Fruit fly (Drosophila melanogaster) whole organism, prepupa: ENCODE results near the gene CG18284.
A peak's percentile ranks its signal among the peaks of the same experiment; 100 is the strongest.

Experiments used
- Blimp-1 ChIP-seq: fragments of 200-800 bp; sonication (Bioruptor generic); optimal IDR thresholded peaks from 3 replicates; lab custom pipeline; 2017; ENCODE audit warnings: missing biosample characterization, missing genetic modification characterization, mild to moderate bottlenecking, moderate library complexity, missing genetic modification reagents
- CG10669 ChIP-seq: fragments of 200-800 bp; sonication (Bioruptor generic); optimal IDR thresholded peaks from 3 replicates; lab custom pipeline; 2018; ENCODE audit warnings: missing biosample characterization, mild to moderate bottlenecking, missing genetic modification characterization, moderate library complexity
- CG11294 ChIP-seq: fragments of 200-800 bp; sonication (Bioruptor generic); IDR thresholded peaks from 2 replicates; pipeline ENCODE4 v1.3.6; 2022; ENCODE audit warnings: missing biosample characterization, missing genetic modification characterization
- CG11762 ChIP-seq: fragments of 200-800 bp; sonication (Bioruptor generic); optimal IDR thresholded peaks from 3 replicates; lab custom pipeline; 2016; ENCODE audit warnings: missing biosample characterization, missing genetic modification characterization; ENCODE audit not compliant: insufficient read depth
- CG11902 ChIP-seq: fragments of 200-800 bp; sonication (Bioruptor generic); optimal IDR thresholded peaks from 3 replicates; lab custom pipeline; 2016; ENCODE audit warnings: missing biosample characterization, missing genetic modification characterization
- CG16779 ChIP-seq: fragments of 200-800 bp; sonication (Bioruptor generic); optimal IDR thresholded peaks from 3 replicates; lab custom pipeline; 2017; ENCODE audit warnings: missing biosample characterization, mild to moderate bottlenecking, missing genetic modification characterization
- CG3032 ChIP-seq: fragments of 200-800 bp; optimal IDR thresholded peaks from 2 replicates; lab custom pipeline; 2019; ENCODE audit warnings: missing biosample characterization, mild to moderate bottlenecking, missing genetic modification characterization, moderate library complexity
- CG31627 ChIP-seq: fragments of 200-800 bp; sonication (Bioruptor generic); optimal IDR thresholded peaks from 3 replicates; lab custom pipeline; 2016; ENCODE audit warnings: missing biosample characterization, missing genetic modification characterization
- CG34406 ChIP-seq: fragments of 200-800 bp; sonication (Bioruptor generic); optimal IDR thresholded peaks from 3 replicates; lab custom pipeline; 2016; ENCODE audit warnings: missing biosample characterization, missing genetic modification characterization
- CG3919 ChIP-seq: fragments of 200-800 bp; sonication (Bioruptor generic); optimal IDR thresholded peaks from 3 replicates; lab custom pipeline; 2016; ENCODE audit warnings: missing biosample characterization, missing genetic modification characterization
- CG4318 ChIP-seq: fragments of 200-800 bp; sonication (Bioruptor generic); optimal IDR thresholded peaks from 3 replicates; lab custom pipeline; 2017; ENCODE audit warnings: missing biosample characterization, mild to moderate bottlenecking, missing genetic modification characterization
- CG6808 ChIP-seq: fragments of 200-800 bp; sonication (Bioruptor generic); optimal IDR thresholded peaks from 3 replicates; lab custom pipeline; 2017; ENCODE audit warnings: missing biosample characterization, missing genetic modification characterization, mild to moderate bottlenecking, moderate library complexity, missing genetic modification reagents
- CG7368 ChIP-seq: fragments of 200-800 bp; sonication (Bioruptor generic); optimal IDR thresholded peaks from 3 replicates; lab custom pipeline; 2016; ENCODE audit warnings: missing biosample characterization, missing genetic modification characterization
- CG8119 ChIP-seq: fragments of 200-800 bp; sonication (Bioruptor generic); IDR thresholded peaks from 3 replicates; pipeline ENCODE4 v1.3.6; 2022; ENCODE audit warnings: missing biosample characterization, missing genetic modification characterization
- CG8319 ChIP-seq: fragments of 200-800 bp; sonication (Bioruptor generic); optimal IDR thresholded peaks from 3 replicates; lab custom pipeline; 2016; ENCODE audit warnings: missing biosample characterization, missing genetic modification characterization
- CG8632 ChIP-seq: fragments of 200-800 bp; sonication (Bioruptor generic); optimal IDR thresholded peaks from 3 replicates; lab custom pipeline; 2016; ENCODE audit warnings: missing biosample characterization, missing genetic modification characterization
- CG9139 ChIP-seq: fragments of 200-800 bp; sonication (Bioruptor generic); optimal IDR thresholded peaks from 3 replicates; lab custom pipeline; 2017; ENCODE audit warnings: missing biosample characterization, mild to moderate bottlenecking, missing genetic modification characterization
- Eip78C ChIP-seq: fragments of 200-800 bp; sonication (Bioruptor generic); peaks from one replicate; lab custom pipeline; 2016; ENCODE audit warnings: missing biosample characterization, missing genetic modification characterization
- Eip93F ChIP-seq: fragments of 200-800 bp; sonication (Bioruptor generic); optimal IDR thresholded peaks from 2 replicates; lab custom pipeline; 2016; ENCODE audit warnings: missing biosample characterization, mild to moderate bottlenecking, missing genetic modification characterization
- Ets21C ChIP-seq: fragments of 200-800 bp; sonication (Bioruptor generic); optimal IDR thresholded peaks from 3 replicates; lab custom pipeline; 2016; ENCODE audit warnings: missing biosample characterization, missing genetic modification characterization
- Ets96B ChIP-seq: fragments of 200-800 bp; optimal IDR thresholded peaks from 2 replicates; lab custom pipeline; 2019; ENCODE audit warnings: missing biosample characterization, mild to moderate bottlenecking, missing genetic modification characterization, moderate library complexity
- Gug ChIP-seq: fragments of 200-800 bp; sonication (Bioruptor generic); IDR thresholded peaks from 2 replicates; pipeline ENCODE4 v1.3.6; 2022; ENCODE audit warnings: missing biosample characterization, missing genetic modification characterization
- Hr38 ChIP-seq: sonication (Bioruptor generic); optimal IDR thresholded peaks from 2 replicates; lab custom pipeline; 2016; ENCODE audit warnings: missing biosample characterization, missing genetic modification characterization
- Hr4 ChIP-seq: fragments of 200-800 bp; sonication (Bioruptor generic); optimal IDR thresholded peaks from 3 replicates; lab custom pipeline; 2016; ENCODE audit warnings: missing biosample characterization, missing genetic modification characterization
- Lpt ChIP-seq: fragments of 200-800 bp; sonication (Bioruptor generic); optimal IDR thresholded peaks from 3 replicates; lab custom pipeline; 2016; ENCODE audit warnings: missing biosample characterization, missing genetic modification characterization
- OdsH ChIP-seq: fragments of 200-800 bp; sonication (Bioruptor generic); optimal IDR thresholded peaks from 3 replicates; lab custom pipeline; 2016; ENCODE audit warnings: missing biosample characterization, missing genetic modification characterization
- Smox ChIP-seq: fragments of 200-800 bp; sonication (Bioruptor generic); optimal IDR thresholded peaks from 3 replicates; lab custom pipeline; 2016; ENCODE audit warnings: missing biosample characterization, missing genetic modification characterization
- Sox102F ChIP-seq: fragments of 200-800 bp; sonication (Bioruptor generic); optimal IDR thresholded peaks from 2 replicates; lab custom pipeline; 2016; ENCODE audit warnings: missing biosample characterization, mild to moderate bottlenecking, missing genetic modification characterization
- Sox14 ChIP-seq: fragments of 200-800 bp; sonication (Bioruptor generic); optimal IDR thresholded peaks from 3 replicates; lab custom pipeline; 2016; ENCODE audit warnings: missing biosample characterization, missing genetic modification characterization
- Sox15 ChIP-seq: fragments of 200-800 bp; sonication (Bioruptor generic); optimal IDR thresholded peaks from 3 replicates; lab custom pipeline; 2016; ENCODE audit warnings: missing biosample characterization, missing genetic modification characterization
- achi ChIP-seq: fragments of 200-800 bp; sonication (Bioruptor generic); optimal IDR thresholded peaks from 3 replicates; lab custom pipeline; 2016; ENCODE audit warnings: missing biosample characterization, missing genetic modification characterization
- acj6 ChIP-seq: fragments of 200-800 bp; sonication (Bioruptor generic); optimal IDR thresholded peaks from 3 replicates; lab custom pipeline; 2016; ENCODE audit warnings: missing biosample characterization, missing genetic modification characterization
- cyc ChIP-seq: fragments of 200-800 bp; sonication (Bioruptor generic); optimal IDR thresholded peaks from 3 replicates; lab custom pipeline; 2016; ENCODE audit warnings: missing biosample characterization, missing genetic modification characterization
- eg ChIP-seq: fragments of 200-800 bp; sonication (Bioruptor generic); IDR thresholded peaks from 3 replicates; pipeline ENCODE4 v1.3.6; 2022; ENCODE audit warnings: missing biosample characterization, missing genetic modification characterization
- esn ChIP-seq: fragments of 200-800 bp; sonication (Bioruptor generic); optimal IDR thresholded peaks from 2 replicates; lab custom pipeline; 2016; ENCODE audit warnings: missing biosample characterization, mild to moderate bottlenecking, missing genetic modification characterization, moderate library complexity
- fd59A ChIP-seq: fragments of 200-800 bp; sonication (Bioruptor generic); optimal IDR thresholded peaks from 2 replicates; lab custom pipeline; 2017; ENCODE audit warnings: missing biosample characterization, mild to moderate bottlenecking, missing genetic modification characterization, missing genetic modification reagents
- fd85E ChIP-seq: fragments of 200-800 bp; sonication (Bioruptor generic); optimal IDR thresholded peaks from 3 replicates; lab custom pipeline; 2016; ENCODE audit warnings: missing biosample characterization, missing genetic modification characterization
- fkh ChIP-seq: fragments of 200-800 bp; sonication (Bioruptor generic); optimal IDR thresholded peaks from 3 replicates; lab custom pipeline; 2017; ENCODE audit warnings: missing biosample characterization, mild to moderate bottlenecking, missing genetic modification characterization, moderate library complexity
- lz ChIP-seq: fragments of 200-800 bp; sonication (Bioruptor generic); optimal IDR thresholded peaks from 3 replicates; lab custom pipeline; 2016; ENCODE audit warnings: missing biosample characterization, missing genetic modification characterization
- pdm3 ChIP-seq: fragments of 200-800 bp; sonication (Bioruptor generic); optimal IDR thresholded peaks from 3 replicates; lab custom pipeline; 2016; ENCODE audit warnings: missing biosample characterization, missing genetic modification characterization
- spab ChIP-seq: fragments of 200-800 bp; sonication (Bioruptor generic); optimal IDR thresholded peaks from 2 replicates; lab custom pipeline; 2017; ENCODE audit warnings: missing biosample characterization, mild to moderate bottlenecking, missing genetic modification characterization, missing genetic modification reagents
- svp ChIP-seq: fragments of 200-800 bp; sonication (Bioruptor generic); peaks from one replicate; lab custom pipeline; 2016; ENCODE audit warnings: missing biosample characterization, missing genetic modification characterization

CG18284 gene

dm6 chr2L:10651313-10651712 is 7.5 kb downstream of the CG18284 start, which contains the start of gene dbf:
Gene dbf, plus strand, starts transcription at chr2L:10651613.
- TF ChIP-seq fd59A (GFP tag; lab: Kevin White, UChicago) = no peak

DNA sequence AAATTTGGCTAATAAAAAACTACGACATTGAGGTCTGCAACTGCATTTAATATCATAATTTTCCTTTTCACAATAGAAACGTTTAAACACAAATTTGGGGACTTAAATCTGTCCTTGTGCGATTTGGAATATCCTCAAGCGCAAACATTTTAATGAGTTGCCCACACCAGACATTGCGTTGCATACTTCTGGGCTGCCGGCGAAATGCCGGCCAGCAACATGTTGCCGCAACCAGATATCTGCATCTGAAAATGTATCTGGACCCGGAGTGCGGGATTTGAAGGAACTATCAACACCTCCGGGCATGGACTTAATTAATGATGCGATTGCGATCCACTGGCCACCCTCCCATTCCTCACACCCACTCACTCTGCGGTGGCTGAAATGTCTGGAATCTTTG is 10.7 kb downstream of the CG18284 start:
- TF ChIP-seq CG11762 (GFP tag; lab: Kevin White, UChicago) = no peak
- TF ChIP-seq OdsH (GFP tag; lab: Kevin White, UChicago) = no peak
- TF ChIP-seq esn (GFP tag; lab: Kevin White, UChicago) = no peak
- no peak for TF ChIP-seq Hr38 (GFP tag; lab: Kevin White, UChicago)
- no peak for TF ChIP-seq achi (GFP tag; lab: Kevin White, UChicago)
- TF ChIP-seq, all 60 proteins: peak for 0

dm6 chr2L:10657981-10658380 is 14.2 kb downstream of the CG18284 start, which contains the start of gene CG45690:
Gene CG45690, plus strand, starts transcription at chr2L:10658281.
- TF ChIP-seq fkh (GFP tag; lab: Kevin White, UChicago) (no peak), Ets96B (no peak), spab (GFP tag; lab: Kevin White, UChicago) (no peak), CG11762 (GFP tag; lab: Kevin White, UChicago) (no peak), CG4318 (GFP tag; lab: Kevin White, UChicago) (no peak), CG6808 (GFP tag; lab: Kevin White, UChicago) (no peak), CG10669 (no peak), cyc (GFP tag; lab: Kevin White, UChicago) (no peak), Smox (GFP tag; lab: Kevin White, UChicago) (no peak), CG3032 (no peak), CG9139 (no peak), Sox102F (GFP tag; lab: Kevin White, UChicago) (no peak), achi (GFP tag; lab: Kevin White, UChicago) (no peak), Eip93F (GFP tag; lab: Kevin White, UChicago) (no peak), Hr4 (no peak), Ets21C (GFP tag; lab: Kevin White, UChicago) (no peak), fd59A (GFP tag; lab: Kevin White, UChicago) (no peak), acj6 (no peak)

DNA sequence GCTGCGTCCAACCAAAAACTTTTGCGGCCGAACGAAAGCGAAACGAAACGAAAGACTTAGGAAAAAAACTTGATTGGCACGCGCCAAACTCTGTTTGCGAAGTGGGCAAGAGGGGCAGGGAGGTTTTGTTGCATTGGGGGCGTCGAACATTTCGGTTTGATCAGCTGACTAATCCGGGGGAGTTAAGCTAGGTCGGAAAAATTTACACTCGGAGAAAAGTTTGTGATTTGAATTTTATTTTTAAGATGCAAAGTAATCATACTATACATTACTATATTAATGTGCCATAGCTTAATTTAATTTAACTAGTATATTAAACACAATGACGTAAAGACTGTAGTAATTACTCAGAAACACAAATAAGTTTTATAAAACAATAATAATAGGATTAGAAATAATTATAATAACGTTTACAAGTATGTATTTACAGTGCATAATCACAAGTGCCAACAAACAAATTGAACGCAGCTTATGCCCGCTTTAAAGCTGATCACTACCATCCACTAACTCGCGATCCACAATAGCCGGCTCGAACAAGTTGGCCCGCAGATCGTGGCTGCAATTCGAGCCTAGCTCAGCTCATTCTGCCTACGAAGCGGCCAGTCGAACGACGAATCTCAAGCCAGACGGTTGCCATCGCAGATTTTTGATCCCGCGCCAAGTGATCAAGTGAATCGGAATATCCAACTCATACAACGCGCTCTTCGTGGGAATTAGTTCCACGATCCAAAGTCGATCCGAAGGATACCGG is 17.9 kb downstream of the CG18284 start, which contains the start of gene CG31871:
Gene CG31871 (plus strand): TSS at position 592 of the 751 bp plus-strand sequence.
- TF ChIP-seq CG11762 (GFP tag; lab: Kevin White, UChicago) = peak; percentile 42
- TF ChIP-seq CG11902 (GFP tag; lab: Kevin White, UChicago) = no peak
- no peak for TF ChIP-seq Hr38 (GFP tag; lab: Kevin White, UChicago)
- TF ChIP-seq CG31627 (GFP tag; lab: Kevin White, UChicago) = no peak
- TF ChIP-seq fd85E (GFP tag; lab: Kevin White, UChicago) = no peak
- peak; percentile 85 for TF ChIP-seq Gug (GFP tag; lab: Robert Waterston, UW)
- TF ChIP-seq CG3919 (GFP tag; lab: Kevin White, UChicago) = peak; percentile 76
- peak; percentile 43 for TF ChIP-seq CG34406 (GFP tag; lab: Kevin White, UChicago)
- TF ChIP-seq CG7368 (GFP tag; lab: Kevin White, UChicago) = peak; percentile 50
- TF ChIP-seq Ets96B = peak; percentile 76
- TF ChIP-seq CG8119 (GFP tag; lab: Robert Waterston, UW) = peak; percentile 96
- TF ChIP-seq Sox14 = no peak
- peak; percentile 61 for TF ChIP-seq pdm3 (GFP tag; lab: Kevin White, UChicago)
- peak; percentile 70 for TF ChIP-seq CG11294
- peak; percentile 80 for TF ChIP-seq achi (GFP tag; lab: Kevin White, UChicago)
- TF ChIP-seq fd59A (GFP tag; lab: Kevin White, UChicago) = peak; percentile 18
- TF ChIP-seq OdsH (GFP tag; lab: Kevin White, UChicago) = peak; percentile 72
- no peak for TF ChIP-seq lz (GFP tag; lab: Kevin White, UChicago)
- peak; percentile 89 for TF ChIP-seq Lpt (GFP tag; lab: Kevin White, UChicago)
- TF ChIP-seq Eip78C = peak; percentile 88
- TF ChIP-seq CG10669 = peak; percentile 47
- TF ChIP-seq Blimp-1 (GFP tag; lab: Kevin White, UChicago) = peak; percentile 29
- TF ChIP-seq CG4318 (GFP tag; lab: Kevin White, UChicago) = peak; percentile 88
- peak; percentile 40 for TF ChIP-seq svp (GFP tag; lab: Kevin White, UChicago)
- TF ChIP-seq CG8319 (GFP tag; lab: Kevin White, UChicago) = no peak
- peak; percentile 28 for TF ChIP-seq fkh (GFP tag; lab: Kevin White, UChicago)
- peak; percentile 41 for TF ChIP-seq CG8632 (GFP tag; lab: Kevin White, UChicago)
- TF ChIP-seq esn (GFP tag; lab: Kevin White, UChicago) = peak; percentile 2
- TF ChIP-seq CG16779 (tag; lab: Kevin White, UChicago) = peak; percentile 17
- TF ChIP-seq Sox15 (GFP tag; lab: Kevin White, UChicago) = no peak
- TF ChIP-seq spab (GFP tag; lab: Kevin White, UChicago) = peak; percentile 61
- no peak for TF ChIP-seq Smox (GFP tag; lab: Kevin White, UChicago)
- TF ChIP-seq cyc (GFP tag; lab: Kevin White, UChicago) = no peak
- peak; percentile 93 for TF ChIP-seq eg (GFP tag; lab: Robert Waterston, UW)
- no peak for TF ChIP-seq Eip93F (GFP tag; lab: Kevin White, UChicago)
- no peak for TF ChIP-seq Ets21C (GFP tag; lab: Kevin White, UChicago)
